Fruit fly (Drosophila melanogaster) whole organism: ENCODE data around the gene tara.

Experiments used
- pan ChIP-seq: fragments of >200 bp; optimal IDR thresholded peaks from 2 replicates; lab custom pipeline; 2017
- usp ChIP-seq: fragments of >200 bp; optimal IDR thresholded peaks from 2 replicates; lab custom pipeline; 2017; ENCODE audit warnings: missing biosample characterization, missing genetic modification characterization, mixed read lengths

dm6 chr3R:16210808-16211578 is 14.5 kb upstream of the tara start:
- TF ChIP-seq pan (no peak), usp (GFP tag; lab: Kevin White, UChicago) (no peak)
